Comparison of ENCODE assay signal across 2 fruit fly cellular contexts in the genomic region with DNA sequence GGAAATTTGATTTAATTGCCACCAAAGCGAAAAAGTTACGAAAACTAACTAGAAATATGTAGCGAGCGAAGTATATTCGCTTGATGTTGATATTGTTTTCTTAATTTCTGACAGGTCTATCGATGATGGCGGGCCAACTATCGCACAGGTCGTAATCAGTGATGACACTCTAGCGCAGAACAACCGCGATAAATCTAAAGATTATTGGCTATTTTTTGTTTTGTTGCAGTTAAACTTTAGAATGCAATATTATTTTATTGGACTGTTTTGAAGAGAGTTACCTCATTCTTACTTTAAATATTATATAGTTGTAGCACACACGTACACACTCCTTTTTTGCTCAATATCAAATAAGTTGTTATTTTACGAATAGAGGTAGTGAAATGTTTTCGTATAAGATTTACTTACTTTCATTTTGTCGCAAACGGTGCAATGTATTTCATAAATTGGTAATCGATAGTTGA.
TF ChIP-seq lines count a peak whose summit lies in the region.

A gene (minus strand): TSS at position 121 of the 464 bp plus-strand sequence.

TF ChIP-seq in whole organism, embryonic, 481 proteins besides CTCF, POLR2A, EP300 and RAD21 (continued from another document and continues in another):
- TF ChIP-seq HLH4C (GFP tag; IDR thresholded peaks at IDR 0.05; lab: Robert Waterston, UW; ENCODE audit: partially characterized antibody) (peak; percentile 78), slou (GFP tag; optimal IDR thresholded peaks at IDR 0.05; lab: Kevin White, UChicago) (no peak), CG10565 (GFP tag; optimal IDR thresholded peaks at IDR 0.05; lab: Kevin White, UChicago) (no peak), Meics (GFP tag; optimal IDR thresholded peaks at IDR 0.05; lab: Kevin White, UChicago) (no peak), yki (optimal IDR thresholded peaks at IDR 0.05; lab: Kevin White, UChicago) (no peak), dpn (GFP tag; optimal IDR thresholded peaks at IDR 0.05; lab: Kevin White, UChicago) (no peak), Hmr (GFP tag; optimal IDR thresholded peaks at IDR 0.05; lab: Kevin White, UChicago) (no peak), inv (GFP tag; IDR thresholded peaks at IDR 0.05; lab: Robert Waterston, UW; ENCODE audit: partially characterized antibody) (peak; percentile 78), MBD-R2 (GFP tag; IDR thresholded peaks at IDR 0.05; lab: Robert Waterston, UW) (peak; percentile 15; the same call in 1 of the 2 replicates), CG6791 (GFP tag; IDR thresholded peaks at IDR 0.05; lab: Robert Waterston, UW; ENCODE audit: partially characterized antibody) (peak; percentile 72; the same call in 2 of the 3 replicates), CG10321 (GFP tag; IDR thresholded peaks at IDR 0.05; lab: Robert Waterston, UW) (no peak), tx (GFP tag; optimal IDR thresholded peaks at IDR 0.05; lab: Kevin White, UChicago) (no peak), ro (GFP tag; IDR thresholded peaks at IDR 0.05; lab: Robert Waterston, UW) (no peak), hbn (GFP tag; IDR thresholded peaks at IDR 0.05; lab: Robert Waterston, UW; ENCODE audit: partially characterized antibody) (peak; percentile 53; the same call in 1 of the 2 replicates), CG18599 (GFP tag; optimal IDR thresholded peaks at IDR 0.05; lab: Kevin White, UChicago) (no peak), CG12391 (tag; optimal IDR thresholded peaks at IDR 0.05; lab: Kevin White, UChicago) (peak; percentile 37), CG9727 (GFP tag; optimal IDR thresholded peaks at IDR 0.05; lab: Kevin White, UChicago) (peak; percentile 8), CG15514 (GFP tag; optimal IDR thresholded peaks at IDR 0.05; lab: Kevin White, UChicago) (peak; percentile 17), CG8765 (GFP tag; IDR thresholded peaks at IDR 0.05; lab: Robert Waterston, UW) (no peak), chinmo (GFP tag; IDR thresholded peaks at IDR 0.05; lab: Robert Waterston, UW; ENCODE audit: partially characterized antibody) (peak; percentile 71; the same call in 1 of the 4 replicates), E2f2 (GFP tag; IDR thresholded peaks at IDR 0.05; lab: Robert Waterston, UW) (0 out of 2 replicates have a peak, but pooled peaks have one; percentile 22), Dp (GFP tag; optimal IDR thresholded peaks at IDR 0.05; lab: Kevin White, UChicago) (peak; percentile 29), Eip74EF (GFP tag; optimal IDR thresholded peaks at IDR 0.05; lab: Kevin White, UChicago) (no peak), croc (GFP tag; conservative IDR thresholded peaks at IDR 0.05; lab: Robert Waterston, UW) (no peak), unpg (GFP tag; optimal IDR thresholded peaks at IDR 0.05; lab: Kevin White, UChicago) (no peak), CG32767 (GFP tag; IDR thresholded peaks at IDR 0.05; lab: Robert Waterston, UW) (no peak), CG11504 (tag; optimal IDR thresholded peaks at IDR 0.05; lab: Kevin White, UChicago) (no peak), CG3163 (GFP tag; optimal IDR thresholded peaks at IDR 0.05; lab: Kevin White, UChicago) (no peak), grau (tag; optimal IDR thresholded peaks at IDR 0.05; lab: Kevin White, UChicago) (peak; percentile 30), amos (GFP tag; IDR thresholded peaks at IDR 0.05; lab: Robert Waterston, UW; ENCODE audit: partially characterized antibody) (peak; percentile 78), CG2120 (GFP tag; optimal IDR thresholded peaks at IDR 0.05; lab: Kevin White, UChicago) (peak; percentile 50), CG2116 (GFP tag; optimal IDR thresholded peaks at IDR 0.05; lab: Kevin White, UChicago) (peak; percentile 85), dysf (GFP tag; IDR thresholded peaks at IDR 0.05; lab: Robert Waterston, UW) (no peak), Doc2 (GFP tag; IDR thresholded peaks at IDR 0.05; lab: Robert Waterston, UW) (no peak), chif (GFP tag; optimal IDR thresholded peaks at IDR 0.05; lab: Kevin White, UChicago) (peak in 1 of 2 experiments; percentile 10), CG10366 (GFP tag; IDR thresholded peaks at IDR 0.05; lab: Robert Waterston, UW) (no peak), Mes4 (GFP tag; optimal IDR thresholded peaks at IDR 0.05; lab: Kevin White, UChicago) (no peak), CG32532 (GFP tag; IDR thresholded peaks at IDR 0.05; lab: Robert Waterston, UW) (0 out of 2 replicates have a peak, but pooled peaks have one; percentile 12), CG12659 (GFP tag; optimal IDR thresholded peaks at IDR 0.05; lab: Kevin White, UChicago) (peak; percentile 37), Sox100B (GFP tag; optimal IDR thresholded peaks at IDR 0.05; lab: Kevin White, UChicago) (no peak), BEAF-32 (GFP tag; optimal IDR thresholded peaks at IDR 0.05; lab: Kevin White, UChicago) (peak; percentile 90), tgo (GFP tag; IDR thresholded peaks at IDR 0.05; lab: Robert Waterston, UW) (no peak), Awh (GFP tag; IDR thresholded peaks at IDR 0.05; lab: Robert Waterston, UW) (no peak), Asciz (GFP tag; optimal IDR thresholded peaks at IDR 0.05; lab: Kevin White, UChicago) (no peak), MESR4 (GFP tag; optimal IDR thresholded peaks at IDR 0.05; lab: Kevin White, UChicago) (no peak), prd (optimal IDR thresholded peaks at IDR 0.05; lab: Kevin White, UChicago) (no peak), prd (GFP tag; IDR thresholded peaks at IDR 0.05; lab: Robert Waterston, UW) (peak; percentile 26; the same call in 1 of the 3 replicates), CG17359 (tag; optimal IDR thresholded peaks at IDR 0.05; lab: Kevin White, UChicago) (no peak), Hey (tag; optimal IDR thresholded peaks at IDR 0.05; lab: Kevin White, UChicago) (no peak), E2f1 (GFP tag; IDR thresholded peaks at IDR 0.05; lab: Robert Waterston, UW) (no peak), Stat92E (GFP tag; optimal IDR thresholded peaks at IDR 0.05; lab: Kevin White, UChicago) (no peak), Sry-δ (GFP tag; optimal IDR thresholded peaks at IDR 0.05; lab: Kevin White, UChicago) (peak; percentile 80), CoRest (tag; optimal IDR thresholded peaks at IDR 0.05; lab: Kevin White, UChicago) (peak; percentile 37), so (GFP tag; IDR thresholded peaks at IDR 0.05; lab: Robert Waterston, UW) (no peak), Doc3 (GFP tag; IDR thresholded peaks at IDR 0.05; lab: Robert Waterston, UW; ENCODE audit: partially characterized antibody) (peak; percentile 57; the same call in 2 of the 3 replicates), abd-A (tag; optimal IDR thresholded peaks at IDR 0.05; lab: Kevin White, UChicago) (no peak), lola (GFP tag; optimal IDR thresholded peaks at IDR 0.05; lab: Kevin White, UChicago) (peak in 1 of 3 experiments; percentile 24), CG15269 (tag; optimal IDR thresholded peaks at IDR 0.05; lab: Kevin White, UChicago) (no peak), pita (GFP tag; optimal IDR thresholded peaks at IDR 0.05; lab: Kevin White, UChicago) (no peak), sna (GFP tag; IDR thresholded peaks at IDR 0.05; lab: Robert Waterston, UW; ENCODE audit: partially characterized antibody) (0 out of 2 replicates have a peak, but pooled peaks have one; percentile 45), Ets65A (GFP tag; lab: Kevin White, UChicago) (no peak)

TF ChIP-seq in whole organism, prepupa, 60 proteins besides CTCF, POLR2A, EP300 and RAD21 (continued from another document):
- TF ChIP-seq CG10669 (GFP tag; optimal IDR thresholded peaks at IDR 0.05; lab: Kevin White, UChicago): no peak
- no peak for TF ChIP-seq salr (GFP tag; optimal IDR thresholded peaks at IDR 0.05; lab: Kevin White, UChicago)
- peak; percentile 43 for TF ChIP-seq esn (GFP tag; optimal IDR thresholded peaks at IDR 0.05; lab: Kevin White, UChicago)
- no peak for TF ChIP-seq CG34406 (GFP tag; optimal IDR thresholded peaks at IDR 0.05; lab: Kevin White, UChicago)
- TF ChIP-seq CG11902 (GFP tag; optimal IDR thresholded peaks at IDR 0.05; lab: Kevin White, UChicago): no peak
- TF ChIP-seq Sox15 (GFP tag; optimal IDR thresholded peaks at IDR 0.05; lab: Kevin White, UChicago): no peak
- no peak for TF ChIP-seq CG6163 (GFP tag; IDR thresholded peaks at IDR 0.05; lab: Robert Waterston, UW)
- TF ChIP-seq achi (GFP tag; optimal IDR thresholded peaks at IDR 0.05; lab: Kevin White, UChicago): peak; percentile 43
- no peak for TF ChIP-seq net (GFP tag; optimal IDR thresholded peaks at IDR 0.05; lab: Kevin White, UChicago)
- TF ChIP-seq CG7368 (GFP tag; optimal IDR thresholded peaks at IDR 0.05; lab: Kevin White, UChicago): no peak
- no peak for TF ChIP-seq Sox102F (GFP tag; optimal IDR thresholded peaks at IDR 0.05; lab: Kevin White, UChicago)
- TF ChIP-seq CG8632 (GFP tag; optimal IDR thresholded peaks at IDR 0.05; lab: Kevin White, UChicago): no peak
- no peak for TF ChIP-seq CG8119 (GFP tag; IDR thresholded peaks at IDR 0.05; lab: Robert Waterston, UW)
- TF ChIP-seq OdsH (GFP tag; optimal IDR thresholded peaks at IDR 0.05; lab: Kevin White, UChicago): no peak
- no peak for TF ChIP-seq CG32006 (GFP tag; optimal IDR thresholded peaks at IDR 0.05; lab: Kevin White, UChicago)
- TF ChIP-seq spab (GFP tag; optimal IDR thresholded peaks at IDR 0.05; lab: Kevin White, UChicago): no peak
- TF ChIP-seq CG10631 (GFP tag; optimal IDR thresholded peaks at IDR 0.05; lab: Kevin White, UChicago): no peak
- TF ChIP-seq Lpt (GFP tag; optimal IDR thresholded peaks at IDR 0.05; lab: Kevin White, UChicago): no peak
- peak; percentile 1 for TF ChIP-seq Smox (GFP tag; optimal IDR thresholded peaks at IDR 0.05; lab: Kevin White, UChicago)
- no peak for TF ChIP-seq Gug (GFP tag; IDR thresholded peaks at IDR 0.05; lab: Robert Waterston, UW)
- peak; percentile 34 for TF ChIP-seq lz (GFP tag; optimal IDR thresholded peaks at IDR 0.05; lab: Kevin White, UChicago)
- TF ChIP-seq CG3919 (GFP tag; optimal IDR thresholded peaks at IDR 0.05; lab: Kevin White, UChicago): no peak
- no peak for TF ChIP-seq Ets96B (tag; optimal IDR thresholded peaks at IDR 0.05; lab: Kevin White, UChicago)
TF ChIP-seq in whole organism, prepupa: peak in this region for 11.
